Fruit fly (Drosophila melanogaster) whole organism, wandering third instar larva: ENCODE results near the gene Sidpn.

Experiments
- Abd-B ChIP-seq: fragments of >200 bp; optimal IDR thresholded peaks from 2 replicates; lab custom pipeline; 2017; ENCODE audit warnings: missing biosample characterization, missing genetic modification characterization
- CG32264 ChIP-seq: fragments of 200-800 bp; sonication (Bioruptor generic); optimal IDR thresholded peaks from 2 replicates; lab custom pipeline; 2016; ENCODE audit warnings: missing biosample characterization, missing genetic modification characterization
- CG9705 ChIP-seq: fragments of 200-800 bp; sonication (Bioruptor generic); optimal IDR thresholded peaks from 2 replicates; lab custom pipeline; 2018; ENCODE audit warnings: missing biosample characterization, mild to moderate bottlenecking, missing genetic modification characterization
- CrebA ChIP-seq: fragments of 200-800 bp; sonication (Bioruptor generic); optimal IDR thresholded peaks from 2 replicates; lab custom pipeline; 2016; ENCODE audit warnings: missing biosample characterization, mild to moderate bottlenecking, missing genetic modification characterization, borderline replicate concordance
- Dfd ChIP-seq: fragments of >200 bp; optimal IDR thresholded peaks from 2 replicates; lab custom pipeline; 2017; ENCODE audit warnings: missing biosample characterization, missing genetic modification characterization
- Dif ChIP-seq: fragments of 200-275, 200-300 bp; sonication (Bioruptor generic); optimal IDR thresholded peaks from 2 replicates; lab custom pipeline; 2018; ENCODE audit warnings: missing biosample characterization, missing genetic modification characterization; ENCODE audit not compliant: partially characterized antibody
- GATAd ChIP-seq: sonication (Bioruptor generic); optimal IDR thresholded peaks from 2 replicates; lab custom pipeline; 2016; ENCODE audit warnings: missing biosample characterization, missing genetic modification characterization
- HLH106 ChIP-seq: fragments of 200-800 bp; optimal IDR thresholded peaks from 3 replicates; lab custom pipeline; 2019; ENCODE audit warnings: missing biosample characterization, mild to moderate bottlenecking, missing genetic modification characterization, moderate library complexity
- Hnf4 ChIP-seq: fragments of 200-800 bp; sonication (Bioruptor generic); optimal IDR thresholded peaks from 2 replicates; lab custom pipeline; 2016; ENCODE audit warnings: missing biosample characterization, mild to moderate bottlenecking, missing genetic modification characterization
- Hr78 ChIP-seq: fragments of >200 bp; optimal IDR thresholded peaks from 2 replicates; lab custom pipeline; 2017; ENCODE audit warnings: missing biosample characterization, missing genetic modification characterization
- Hr83 ChIP-seq: fragments of 200-300 bp; sonication (Bioruptor generic); optimal IDR thresholded peaks from 2 replicates; lab custom pipeline; 2016; ENCODE audit warnings: missing biosample characterization, mild to moderate bottlenecking, missing genetic modification characterization, moderate library complexity; ENCODE audit not compliant: poor library complexity, severe bottlenecking
- Jra ChIP-seq: sonication (Bioruptor generic); optimal IDR thresholded peaks from 2 replicates; lab custom pipeline; 2016; ENCODE audit warnings: missing biosample characterization, missing genetic modification characterization
- Mio ChIP-seq: sonication (Bioruptor generic); optimal IDR thresholded peaks from 2 replicates; lab custom pipeline; 2016; ENCODE audit warnings: missing biosample characterization, missing genetic modification characterization
- Myc ChIP-seq: fragments of >200 bp; optimal IDR thresholded peaks from 2 replicates; lab custom pipeline; 2017
- N ChIP-seq: fragments of >200 bp; optimal IDR thresholded peaks from 2 replicates; lab custom pipeline; 2018; ENCODE audit warnings: missing biosample characterization, missing external identifiers, missing genetic modification characterization
- OdsH ChIP-seq: fragments of 200-800 bp; sonication (Bioruptor generic); optimal IDR thresholded peaks from 2 replicates; lab custom pipeline; 2016; ENCODE audit warnings: missing biosample characterization, mild to moderate bottlenecking, missing genetic modification characterization
- Rel ChIP-seq, 2 experiments: fragments of 200-800 bp; sonication (Bioruptor generic) in 1 of 2; optimal IDR thresholded peaks; 2 replicates in 1 of 2; 3 replicates in 1 of 2; lab custom pipeline; 2016 to 2019; ENCODE audit warnings: mild to moderate bottlenecking in 2 of 2, missing biosample characterization in 2 of 2, missing genetic modification characterization in 2 of 2, moderate library complexity in 1 of 2
- Sp1 ChIP-seq: fragments of 200-800 bp; sonication (Bioruptor generic); optimal IDR thresholded peaks from 3 replicates; lab custom pipeline; 2019; ENCODE audit warnings: missing biosample characterization, mild to moderate bottlenecking, missing genetic modification characterization, moderate library complexity
- Vsx2 ChIP-seq: fragments of 200-300, 225-300 bp; sonication (Bioruptor generic); optimal IDR thresholded peaks from 2 replicates; lab custom pipeline; 2018; ENCODE audit warnings: missing biosample characterization, missing genetic modification characterization; ENCODE audit not compliant: partially characterized antibody
- br ChIP-seq: fragments of 200-800 bp; sonication (Bioruptor generic); optimal IDR thresholded peaks from 2 replicates; lab custom pipeline; 2016; ENCODE audit warnings: missing biosample characterization, missing genetic modification characterization
- brk ChIP-seq: fragments of 200-800 bp; sonication (Bioruptor generic); optimal IDR thresholded peaks from 2 replicates; lab custom pipeline; 2016; ENCODE audit warnings: missing biosample characterization, mild to moderate bottlenecking, missing genetic modification characterization
- dl ChIP-seq, 2 experiments: fragments of 175-275, 200-275 bp in 1 of 2; fragments of 200-275 bp in 1 of 2; sonication (Bioruptor generic); optimal IDR thresholded peaks; lab custom pipeline; 2018; ENCODE audit warnings: mild to moderate bottlenecking in 2 of 2, missing biosample characterization in 2 of 2, missing genetic modification characterization in 2 of 2, moderate library complexity in 2 of 2; ENCODE audit not compliant: partially characterized antibody in 2 of 2, insufficient read depth in 1 of 2
- dmrt93B ChIP-seq: fragments of 200-800 bp; sonication (Bioruptor generic); optimal IDR thresholded peaks from 2 replicates; lab custom pipeline; 2018; ENCODE audit warnings: missing biosample characterization, mild to moderate bottlenecking, missing genetic modification characterization
- dsf ChIP-seq: sonication (Bioruptor generic); optimal IDR thresholded peaks from 2 replicates; lab custom pipeline; 2016; ENCODE audit warnings: missing biosample characterization, missing genetic modification characterization, borderline replicate concordance
- ey ChIP-seq: fragments of 200-800 bp; sonication (Bioruptor generic); optimal IDR thresholded peaks from 2 replicates; lab custom pipeline; 2016; ENCODE audit warnings: missing biosample characterization, missing genetic modification characterization
- foxo ChIP-seq, 2 experiments: fragments of 200-800 bp; sonication (Bioruptor generic); optimal IDR thresholded peaks; 2 replicates in 1 of 2; 3 replicates in 1 of 2; lab custom pipeline; 2016 to 2017; ENCODE audit warnings: missing biosample characterization in 2 of 2, missing genetic modification characterization in 2 of 2
- fru ChIP-seq: fragments of 200-800 bp; sonication (Bioruptor generic); optimal IDR thresholded peaks from 3 replicates; lab custom pipeline; 2016; ENCODE audit warnings: missing biosample characterization, mild to moderate bottlenecking, missing genetic modification characterization
- h ChIP-seq: fragments of 200-800 bp; sonication (Bioruptor generic); optimal IDR thresholded peaks from 3 replicates; lab custom pipeline; 2016; ENCODE audit warnings: missing biosample characterization, mild to moderate bottlenecking, missing genetic modification characterization
- jim ChIP-seq: fragments of 175-275, 200-325 bp; sonication (Bioruptor generic); optimal IDR thresholded peaks from 2 replicates; lab custom pipeline; 2016; ENCODE audit warnings: missing biosample characterization, mild to moderate bottlenecking, missing genetic modification characterization
- lola ChIP-seq: fragments of >200 bp; optimal IDR thresholded peaks from 2 replicates; lab custom pipeline; 2017; ENCODE audit warnings: missing biosample characterization, missing genetic modification characterization
- pan ChIP-seq: fragments of >200 bp; optimal IDR thresholded peaks from 2 replicates; lab custom pipeline; 2017
- psq ChIP-seq: fragments of 200-800 bp; sonication (Bioruptor generic); optimal IDR thresholded peaks from 3 replicates; lab custom pipeline; 2017; ENCODE audit warnings: missing biosample characterization, mild to moderate bottlenecking, missing genetic modification characterization, moderate library complexity
- rgr ChIP-seq: fragments of 200-800 bp; sonication (Bioruptor generic); optimal IDR thresholded peaks from 3 replicates; lab custom pipeline; 2016; ENCODE audit warnings: missing biosample characterization, mild to moderate bottlenecking, missing genetic modification characterization
- sage ChIP-seq: fragments of 200-800 bp; sonication (Bioruptor generic); optimal IDR thresholded peaks from 2 replicates; lab custom pipeline; 2016; ENCODE audit warnings: missing biosample characterization, mild to moderate bottlenecking, missing genetic modification characterization
- sv ChIP-seq: fragments of 200-800 bp; sonication (Bioruptor generic); optimal IDR thresholded peaks from 3 replicates; lab custom pipeline; 2016; ENCODE audit warnings: missing biosample characterization, missing genetic modification characterization
- tai ChIP-seq: sonication (Bioruptor generic); optimal IDR thresholded peaks from 2 replicates; lab custom pipeline; 2016; ENCODE audit warnings: missing biosample characterization, missing genetic modification characterization
- usp ChIP-seq: fragments of >200 bp; optimal IDR thresholded peaks from 2 replicates; lab custom pipeline; 2017; ENCODE audit warnings: missing biosample characterization, missing genetic modification characterization
- woc ChIP-seq: sonication (Bioruptor generic); optimal IDR thresholded peaks from 2 replicates; lab custom pipeline; 2016; ENCODE audit warnings: missing biosample characterization, mild to moderate bottlenecking, missing genetic modification characterization

Gene Sidpn

dm6 chr2L:19021278-19022220 lies 6.0 kb upstream of the Sidpn start (continued):
- TF ChIP-seq Vsx2 = no peak

- TF ChIP-seq Dfd (GFP tag; lab: Kevin White, UChicago) (no peak), dl (GFP tag; optimal IDR thresholded peaks at IDR 0.05; lab: Kevin White, UChicago; ENCODE audit: insufficient read depth in 1 of 2, partially characterized antibody in 2 of 2) (no peak), CG32264 (GFP tag; lab: Kevin White, UChicago) (no peak), Abd-B (GFP tag; lab: Kevin White, UChicago) (no peak), psq (no peak), CG9705 (GFP tag; lab: Kevin White, UChicago) (no peak), h (GFP tag; lab: Kevin White, UChicago) (no peak), Myc (lab: Kevin White, UChicago) (no peak), usp (GFP tag; lab: Kevin White, UChicago) (no peak), GATAd (GFP tag; lab: Kevin White, UChicago) (no peak), sage (no peak)
These were observed 5.3 kb upstream of the Sidpn start, which contains the start of gene CG15172 for dm6 chr2L:19022221-19022516. TSS of gene CG15172 (plus strand) at chr2L:19022417.

- TF ChIP-seq usp (GFP tag; lab: Kevin White, UChicago) (no peak), CG9705 (GFP tag; lab: Kevin White, UChicago) (peak; percentile 51), N (no peak), HLH106 (tag; lab: Kevin White, UChicago) (peak; percentile 76), Hr83 (no peak), h (GFP tag; lab: Kevin White, UChicago) (peak; percentile 60), Hr78 (no peak), CG32264 (GFP tag; lab: Kevin White, UChicago) (no peak), woc (GFP tag; lab: Kevin White, UChicago) (no peak), CrebA (no peak), brk (GFP tag; lab: Kevin White, UChicago) (no peak), GATAd (GFP tag; lab: Kevin White, UChicago) (no peak), sage (no peak), Dif (GFP tag; lab: Kevin White, UChicago) (no peak), jim (no peak), Jra (GFP tag; lab: Kevin White, UChicago) (no peak), dl (GFP tag; optimal IDR thresholded peaks at IDR 0.05; lab: Kevin White, UChicago; ENCODE audit: insufficient read depth in 1 of 2, partially characterized antibody in 2 of 2) (no peak), br (GFP tag; lab: Kevin White, UChicago) (peak; percentile 24), Sp1 (GFP tag; lab: Kevin White, UChicago) (peak; percentile 78), foxo (GFP tag; optimal IDR thresholded peaks at IDR 0.05; lab: Kevin White, UChicago) (peak in 1 of 2 experiments; percentile 69), pan (no peak), Vsx2 (no peak), ey (GFP tag; lab: Kevin White, UChicago) (peak; percentile 51), dsf (no peak), rgr (GFP tag; lab: Kevin White, UChicago) (peak; percentile 52), Dfd (GFP tag; lab: Kevin White, UChicago) (no peak), sv (GFP tag; lab: Kevin White, UChicago) (peak; percentile 9), Myc (lab: Kevin White, UChicago) (no peak), Rel (GFP tag; optimal IDR thresholded peaks at IDR 0.05; lab: Kevin White, UChicago) (no peak), Rel (tag; optimal IDR thresholded peaks at IDR 0.05; lab: Kevin White, UChicago) (peak; percentile 5), Mio (GFP tag; lab: Kevin White, UChicago) (no peak), psq (peak; percentile 56), Abd-B (GFP tag; lab: Kevin White, UChicago) (no peak), lola (GFP tag; lab: Kevin White, UChicago) (no peak), dmrt93B (GFP tag; lab: Kevin White, UChicago) (peak; percentile 49), Hnf4 (GFP tag; lab: Kevin White, UChicago) (no peak), fru (GFP tag; lab: Kevin White, UChicago) (peak; percentile 61), OdsH (GFP tag; lab: Kevin White, UChicago) (peak; percentile 41), tai (GFP tag; lab: Kevin White, UChicago) (no peak)
These were observed 3.4 kb upstream of the Sidpn start for dm6 chr2L:19023972-19024743.
